Worm (Caenorhabditis elegans) whole organism, L3 larva: Measurements from ENCODE around the gene exc-13.

Experiments
- R02D3.7 ChIP-seq: fragments of 150-350 bp; optimal IDR thresholded peaks from 2 replicates; lab custom pipeline; 2014; ENCODE audit warnings: missing biosample characterization, missing genetic modification characterization
- ZK546.5 ChIP-seq: sonication (generic microtip); optimal IDR thresholded peaks from 2 replicates; lab custom pipeline; 2017; ENCODE audit warnings: missing biosample characterization, missing genetic modification characterization
- aly-2 ChIP-seq: fragments of 150-350 bp; optimal IDR thresholded peaks from 2 replicates; lab custom pipeline; 2014; ENCODE audit warnings: missing biosample characterization, missing genetic modification characterization
- ama-1 ChIP-seq: fragments of 150-350 bp; optimal IDR thresholded peaks from 2 replicates; lab custom pipeline; 2018
- ceh-16 ChIP-seq: sonication (generic microtip); optimal IDR thresholded peaks from 2 replicates; lab custom pipeline; 2017; ENCODE audit warnings: missing biosample characterization, missing genetic modification characterization
- ceh-28 ChIP-seq: fragments of 150-350 bp; optimal IDR thresholded peaks from 2 replicates; lab custom pipeline; 2014; ENCODE audit warnings: missing biosample characterization, missing genetic modification reagents, missing genetic modification characterization
- ceh-82 ChIP-seq: fragments of 150-350 bp; optimal IDR thresholded peaks from 2 replicates; lab custom pipeline; 2014; ENCODE audit warnings: missing biosample characterization, missing genetic modification characterization
- daf-12 ChIP-seq: fragments of 150-350 bp; optimal IDR thresholded peaks from 2 replicates; lab custom pipeline; 2014; ENCODE audit warnings: missing biosample characterization, missing genetic modification reagents, missing genetic modification characterization
- egl-27 ChIP-seq: sonication (generic microtip); optimal IDR thresholded peaks from 4 replicates; lab custom pipeline; 2017; ENCODE audit warnings: missing biosample characterization, missing genetic modification reagents, missing genetic modification characterization
- egl-5 ChIP-seq: fragments of 150-350 bp; optimal IDR thresholded peaks from 2 replicates; lab custom pipeline; 2017; ENCODE audit warnings: missing biosample characterization, missing genetic modification reagents, missing genetic modification characterization, inconsistent platforms
- elt-1 ChIP-seq: fragments of 150-350 bp; optimal IDR thresholded peaks from 2 replicates; lab custom pipeline; 2014; ENCODE audit warnings: missing biosample characterization, missing genetic modification characterization
- elt-2 ChIP-seq: sonication (generic microtip); optimal IDR thresholded peaks from 2 replicates; lab custom pipeline; 2016; ENCODE audit warnings: missing genetic modification reagents, mild to moderate bottlenecking, missing genetic modification characterization, missing compliant biosample characterization
- elt-3 ChIP-seq, 3 experiments: fragments of 150-350 bp in 1 of 3; sonication (generic microtip) in 2 of 3; optimal IDR thresholded peaks; 2 replicates in 2 of 3; 4 replicates in 1 of 3; lab custom pipeline; 2014 to 2017; ENCODE audit warnings: missing biosample characterization in 3 of 3, missing genetic modification characterization in 3 of 3
- eor-1 ChIP-seq, 2 experiments: fragments of 150-350 bp; optimal IDR thresholded peaks; 2 replicates each; lab custom pipeline; 2014 to 2018; ENCODE audit warnings: missing biosample characterization in 2 of 2, missing genetic modification characterization in 2 of 2
- fkh-2 ChIP-seq: fragments of 150-350 bp; optimal IDR thresholded peaks from 2 replicates; lab custom pipeline; 2014; ENCODE audit warnings: missing biosample characterization, missing genetic modification reagents, missing genetic modification characterization
- fos-1 ChIP-seq: fragments of 150-350 bp; optimal IDR thresholded peaks from 2 replicates; lab custom pipeline; 2014; ENCODE audit warnings: missing biosample characterization, missing genetic modification characterization
- jun-1 ChIP-seq: fragments of 150-350 bp; optimal IDR thresholded peaks from 2 replicates; lab custom pipeline; 2014; ENCODE audit warnings: missing biosample characterization, missing genetic modification reagents, missing genetic modification characterization
- lin-15B ChIP-seq: fragments of 150-350 bp; optimal IDR thresholded peaks from 2 replicates; lab custom pipeline; 2014; ENCODE audit warnings: missing biosample characterization, missing genetic modification characterization
- lin-39 ChIP-seq: fragments of 150-350 bp; optimal IDR thresholded peaks from 2 replicates; lab custom pipeline; 2018; ENCODE audit warnings: missing biosample characterization, missing genetic modification reagents, missing genetic modification characterization
- lsy-12 ChIP-seq: sonication (generic microtip); optimal IDR thresholded peaks from 2 replicates; lab custom pipeline; 2016; ENCODE audit warnings: mild to moderate bottlenecking, missing genetic modification characterization, missing compliant biosample characterization
- mml-1 ChIP-seq: fragments of 150-350 bp; sonication (generic microtip); optimal IDR thresholded peaks from 3 replicates; lab custom pipeline; 2014; ENCODE audit warnings: missing biosample characterization, missing genetic modification characterization
- nhr-12 ChIP-seq: fragments of 150-350 bp; optimal IDR thresholded peaks from 2 replicates; lab custom pipeline; 2014; ENCODE audit warnings: missing biosample characterization, missing genetic modification characterization
- nhr-23 ChIP-seq: fragments of 150-350 bp; optimal IDR thresholded peaks from 2 replicates; lab custom pipeline; 2014; ENCODE audit warnings: missing biosample characterization, missing genetic modification reagents, missing genetic modification characterization
- nhr-237 ChIP-seq: fragments of 150-350 bp; optimal IDR thresholded peaks from 2 replicates; lab custom pipeline; 2014; ENCODE audit warnings: missing biosample characterization, missing genetic modification characterization
- nhr-25 ChIP-seq: sonication (generic microtip); optimal IDR thresholded peaks from 2 replicates; lab custom pipeline; 2017; ENCODE audit warnings: missing biosample characterization, missing genetic modification characterization
- nhr-67 ChIP-seq: fragments of 150-350 bp; optimal IDR thresholded peaks from 2 replicates; lab custom pipeline; 2014; ENCODE audit warnings: missing biosample characterization, missing genetic modification characterization
- nhr-76 ChIP-seq: fragments of 150-350 bp; sonication (generic microtip); optimal IDR thresholded peaks from 5 replicates; lab custom pipeline; 2014; ENCODE audit warnings: missing biosample characterization, missing genetic modification characterization
- nhr-77 ChIP-seq: fragments of 150-350 bp; optimal IDR thresholded peaks from 2 replicates; lab custom pipeline; 2014; ENCODE audit warnings: missing biosample characterization, missing genetic modification characterization
- pha-4 ChIP-seq: fragments of 150-350 bp; optimal IDR thresholded peaks from 2 replicates; lab custom pipeline; 2014; ENCODE audit warnings: missing biosample characterization, missing genetic modification reagents, missing genetic modification characterization
- pqm-1 ChIP-seq: fragments of 150-350 bp; optimal IDR thresholded peaks from 2 replicates; lab custom pipeline; 2017; ENCODE audit warnings: missing biosample characterization, missing genetic modification characterization, inconsistent platforms
- skn-1 ChIP-seq: fragments of 150-350 bp; optimal IDR thresholded peaks from 2 replicates; lab custom pipeline; 2014; ENCODE audit warnings: missing biosample characterization, missing genetic modification characterization
- snpc-4 ChIP-seq: fragments of 150-350 bp; optimal IDR thresholded peaks from 2 replicates; lab custom pipeline; 2014; ENCODE audit warnings: missing biosample characterization, missing genetic modification characterization
- tbx-2 ChIP-seq: sonication (generic microtip); optimal IDR thresholded peaks from 2 replicates; lab custom pipeline; 2016; ENCODE audit warnings: mild to moderate bottlenecking, missing genetic modification characterization, missing compliant biosample characterization
- unc-39 ChIP-seq: sonication (generic microtip); optimal IDR thresholded peaks from 4 replicates; lab custom pipeline; 2017; ENCODE audit warnings: missing biosample characterization, missing genetic modification characterization
- unc-62 ChIP-seq: fragments of 150-350 bp; sonication (generic microtip); optimal IDR thresholded peaks from 4 replicates; lab custom pipeline; 2014; ENCODE audit warnings: missing biosample characterization, missing genetic modification reagents, missing genetic modification characterization
- zag-1 ChIP-seq: fragments of 150-350 bp; optimal IDR thresholded peaks from 2 replicates; lab custom pipeline; 2014; ENCODE audit warnings: missing biosample characterization, missing genetic modification characterization
- ztf-11 ChIP-seq: fragments of 150-350 bp; optimal IDR thresholded peaks from 2 replicates; lab custom pipeline; 2014; ENCODE audit warnings: missing biosample characterization, missing genetic modification characterization

exc-13 gene

ce11 chrV:7374090-7374489 lies 9.0 kb downstream of the exc-13 start, which contains the start of gene srx-56:
TSS of gene srx-56 (plus strand) at chrV:7374390.
- TF ChIP-seq jun-1 (tag; lab: Kevin White, UChicago) (no peak), ceh-16 (tag; lab: Kevin White, UChicago) (no peak), nhr-12 (tag; lab: Kevin White, UChicago) (no peak), nhr-76 (tag; lab: Kevin White, UChicago) (no peak), ZK546.5 (tag; lab: Kevin White, UChicago) (no peak), zag-1 (no peak), egl-5 (tag; lab: Kevin White, UChicago) (no peak), daf-12 (no peak)

DNA sequence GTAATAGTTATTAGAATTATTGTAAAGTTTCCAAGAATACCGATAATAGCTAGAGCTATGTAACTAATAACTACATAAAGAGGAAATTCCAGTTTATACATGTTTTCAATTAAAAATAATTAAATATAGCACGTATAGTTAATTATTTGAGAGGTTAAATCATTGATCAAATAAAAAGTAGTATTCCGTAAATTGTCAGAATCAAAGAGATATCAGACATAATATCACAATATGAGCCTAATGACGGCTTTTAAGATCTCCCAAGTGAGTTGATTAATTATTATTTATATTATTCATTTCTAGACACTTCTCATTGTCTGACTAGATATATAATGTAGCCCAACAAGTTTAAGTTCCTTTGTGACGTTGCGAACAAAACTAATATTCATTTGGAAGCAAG lies 14.3 kb downstream of the exc-13 start, which contains the start of gene srsx-24:
Gene srsx-24 (minus strand): TSS at position 101 of the 400 bp plus-strand sequence.
- TF ChIP-seq egl-27 (no peak), elt-3 (tag; optimal IDR thresholded peaks at IDR 0.05; lab: Kevin White, UChicago) (no peak), ceh-82 (tag; lab: Kevin White, UChicago) (no peak), unc-39 (tag; lab: Kevin White, UChicago) (no peak), zag-1 (no peak)

DNA sequence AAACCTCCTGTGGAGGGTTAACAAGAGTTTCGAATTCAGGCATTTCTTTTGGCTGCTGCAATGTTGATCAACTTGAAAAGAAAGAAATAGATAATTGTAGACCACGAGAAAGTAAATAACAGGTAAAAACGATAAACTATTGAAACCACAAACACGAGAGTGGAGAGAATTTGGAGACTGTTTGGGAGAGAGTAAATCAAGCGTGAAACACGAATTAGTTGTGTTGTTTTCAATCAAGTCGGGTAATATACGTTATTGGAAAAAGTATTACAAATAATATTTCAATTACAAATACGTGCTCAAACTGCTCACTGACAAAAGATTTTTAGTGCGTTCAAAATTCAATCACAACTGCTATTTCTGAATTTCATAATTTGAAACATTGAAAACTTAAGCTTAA lies 16.0 kb downstream of the exc-13 start, which contains the start of gene C03G6.17:
Gene C03G6.17 (minus strand): TSS at position 101 of the 400 bp plus-strand sequence.
- TF ChIP-seq unc-39 (tag; lab: Kevin White, UChicago) = no peak
- TF ChIP-seq tbx-2 (tag; lab: Kevin White, UChicago) = no peak
- no peak for TF ChIP-seq nhr-67 (tag; lab: Kevin White, UChicago)
- TF ChIP-seq skn-1 (tag; lab: Kevin White, UChicago) = no peak
- TF ChIP-seq elt-2 (tag; lab: Kevin White, UChicago) = no peak
- TF ChIP-seq mml-1 (tag; lab: Kevin White, UChicago) = no peak
- TF ChIP-seq snpc-4 = no peak
- no peak for TF ChIP-seq lsy-12 (tag; lab: Kevin White, UChicago)
- TF ChIP-seq nhr-25 = no peak
- TF ChIP-seq pha-4 = no peak
- TF ChIP-seq lin-15B (tag; lab: Kevin White, UChicago) = no peak
- no peak for TF ChIP-seq nhr-77 (tag; lab: Kevin White, UChicago)
- no peak for TF ChIP-seq egl-27
- TF ChIP-seq ztf-11 (tag; lab: Kevin White, UChicago) = no peak

- TF ChIP-seq pha-4 = peak; percentile 1
- TF ChIP-seq ceh-82 (tag; lab: Kevin White, UChicago) = no peak
Observed at ce11 chrV:7386052-7386573, 21.1 kb downstream of the exc-13 start, which contains the start of gene srp-6. TSS of gene srp-6 (minus strand) at chrV:7386102.

ce11 chrV:7387755-7388154 lies 22.7 kb downstream of the exc-13 start, which contains the start of gene C02H6.3:
TSS of gene C02H6.3 (minus strand) at chrV:7387855.
- no peak for TF ChIP-seq unc-39 (tag; lab: Kevin White, UChicago)
- no peak for TF ChIP-seq eor-1 (tag; optimal IDR thresholded peaks at IDR 0.05; lab: Kevin White, UChicago)
- no peak for TF ChIP-seq nhr-25
- TF ChIP-seq jun-1 (tag; lab: Kevin White, UChicago) = no peak
- TF ChIP-seq R02D3.7 (tag; lab: Kevin White, UChicago) = no peak
- no peak for TF ChIP-seq nhr-23 (tag; lab: Kevin White, UChicago)
- TF ChIP-seq daf-12 = no peak
- no peak for TF ChIP-seq tbx-2 (tag; lab: Kevin White, UChicago)
- TF ChIP-seq mml-1 (tag; lab: Kevin White, UChicago) = no peak
- TF ChIP-seq fos-1 (tag; lab: Kevin White, UChicago) = no peak
- TF ChIP-seq elt-1 (tag; lab: Kevin White, UChicago) = no peak
- TF ChIP-seq fkh-2 = no peak
- TF ChIP-seq ama-1 (lab: Kevin White, UChicago) = no peak
- TF ChIP-seq egl-5 (tag; lab: Kevin White, UChicago) = no peak
- no peak for TF ChIP-seq zag-1
- no peak for TF ChIP-seq pqm-1 (tag; lab: Kevin White, UChicago)
- no peak for TF ChIP-seq nhr-67 (tag; lab: Kevin White, UChicago)

DNA sequence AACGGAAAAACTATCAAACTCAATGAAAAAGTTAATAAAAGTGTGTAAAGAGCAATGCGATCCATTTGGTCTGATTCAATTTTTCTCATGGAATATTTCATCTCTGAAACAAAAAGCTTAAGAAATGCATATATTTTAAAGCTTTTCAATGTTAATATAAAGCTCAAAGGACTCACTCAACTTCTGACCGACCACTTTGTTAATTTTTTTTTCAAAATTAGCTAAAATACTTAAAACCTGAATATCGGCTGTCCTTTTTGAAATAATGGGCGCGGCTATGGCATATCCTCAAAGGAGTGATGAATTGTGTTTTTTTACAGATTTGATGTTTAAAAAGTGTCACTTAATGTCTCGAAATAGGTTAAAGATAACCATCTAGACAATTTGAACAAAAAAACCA lies 24.7 kb downstream of the exc-13 start, which contains the start of gene C02H6.1:
Gene C02H6.1 (minus strand): TSS at position 101 of the 400 bp plus-strand sequence.
- no peak for TF ChIP-seq ceh-28 (tag; lab: Kevin White, UChicago)
- no peak for TF ChIP-seq jun-1 (tag; lab: Kevin White, UChicago)
- TF ChIP-seq nhr-25 = no peak
- no peak for TF ChIP-seq pha-4
- no peak for TF ChIP-seq egl-5 (tag; lab: Kevin White, UChicago)
- no peak for TF ChIP-seq unc-62
- TF ChIP-seq elt-2 (tag; lab: Kevin White, UChicago) = no peak
- TF ChIP-seq pqm-1 (tag; lab: Kevin White, UChicago) = no peak
- TF ChIP-seq mml-1 (tag; lab: Kevin White, UChicago) = no peak
- TF ChIP-seq R02D3.7 (tag; lab: Kevin White, UChicago) = no peak
- TF ChIP-seq skn-1 (tag; lab: Kevin White, UChicago) = no peak
- TF ChIP-seq lin-39 (tag; lab: Kevin White, UChicago) = no peak
- no peak for TF ChIP-seq snpc-4
- TF ChIP-seq aly-2 (tag; lab: Kevin White, UChicago) = no peak
- no peak for TF ChIP-seq nhr-237 (tag; lab: Kevin White, UChicago)
